Worm (Caenorhabditis elegans): Measurements from ENCODE around the gene Y69H2.10.

Y69H2.10 gene

ce11 chrV:18725858-18726257 lies 55.7 kb downstream of the Y69H2.10 start (continued):
- TF ChIP-seq elt-3 (tag; optimal IDR thresholded peaks at IDR 0.05) = no peak
- TF ChIP-seq C04F5.9 (tag; optimal IDR thresholded peaks at IDR 0.05) = no peak
- no peak for TF ChIP-seq fos-1 (tag; optimal IDR thresholded peaks at IDR 0.05)
- TF ChIP-seq fkh-10 (GFP tag; optimal IDR thresholded peaks at IDR 0.05) = peak; percentile 23
- TF ChIP-seq nhr-84 (tag; optimal IDR thresholded peaks at IDR 0.05) = no peak
- no peak for TF ChIP-seq nhr-11 (tag; optimal IDR thresholded peaks at IDR 0.05)
- no peak for TF ChIP-seq nhr-85 (tag)
- no peak for TF ChIP-seq mdl-1 (tag; optimal IDR thresholded peaks at IDR 0.05)
- no peak for TF ChIP-seq snpc-4 (tag; optimal IDR thresholded peaks at IDR 0.05)
- no peak for TF ChIP-seq egl-13 (tag; optimal IDR thresholded peaks at IDR 0.05)
- no peak for TF ChIP-seq unc-30 (tag; optimal IDR thresholded peaks at IDR 0.05)
- peak in 1 of 3 experiments; percentile 44 for TF ChIP-seq ceh-82 (tag; optimal IDR thresholded peaks at IDR 0.05)
- no peak for TF ChIP-seq pax-3 (tag; optimal IDR thresholded peaks at IDR 0.05)
- TF ChIP-seq unc-98 (GFP tag; IDR thresholded peaks at IDR 0.05) = no peak
- TF ChIP-seq unc-86 (tag; optimal IDR thresholded peaks at IDR 0.05) = peak; percentile 14

- no peak for TF ChIP-seq aly-2 (tag; optimal IDR thresholded peaks at IDR 0.05)
Observed at ce11 chrV:18729324-18729924, 59.3 kb downstream of the Y69H2.10 start, which contains the start of gene asp-19. Gene asp-19, minus strand, starts transcription at chrV:18729374.

- TF ChIP-seq nhr-28 (tag; optimal IDR thresholded peaks at IDR 0.05) = no peak
- no peak for TF ChIP-seq ceh-82 (tag; optimal IDR thresholded peaks at IDR 0.05)
- TF ChIP-seq efl-1 (optimal IDR thresholded peaks at IDR 0.05) = no peak
- no peak for TF ChIP-seq efl-1 (GFP tag; optimal IDR thresholded peaks at IDR 0.05 in 1 of 2)
- TF ChIP-seq lin-13 (GFP tag; optimal IDR thresholded peaks at IDR 0.05) = no peak
- no peak for TF ChIP-seq snu-23 (GFP tag; optimal IDR thresholded peaks at IDR 0.05)
- TF ChIP-seq snpc-4 (tag; optimal IDR thresholded peaks at IDR 0.05) = no peak
- TF ChIP-seq vab-15 (tag; optimal IDR thresholded peaks at IDR 0.05) = no peak
- no peak for TF ChIP-seq nhr-47 (tag; optimal IDR thresholded peaks at IDR 0.05)
- no peak for TF ChIP-seq elt-3 (tag; optimal IDR thresholded peaks at IDR 0.05)
- no peak for TF ChIP-seq F16B12.6 (tag; optimal IDR thresholded peaks at IDR 0.05)
- no peak for TF ChIP-seq irx-1 (tag; optimal IDR thresholded peaks at IDR 0.05)
- no peak for TF ChIP-seq lin-35 (GFP tag; optimal IDR thresholded peaks at IDR 0.05)
- TF ChIP-seq Y116A8C.19 (tag; optimal IDR thresholded peaks at IDR 0.05; ENCODE audit: borderline replicate concordance) = no peak
- no peak for TF ChIP-seq xbp-1 (tag; optimal IDR thresholded peaks at IDR 0.05)
- TF ChIP-seq ama-1 (optimal IDR thresholded peaks at IDR 0.05) = no peak
Observed at ce11 chrV:18731579-18732041, 61.5 kb downstream of the Y69H2.10 start, which contains the start of the genes asp-18 and scl-19. Gene asp-18, minus strand, starts transcription at chrV:18731679. Gene scl-19, plus strand, starts transcription at chrV:18731991.

ce11 chrV:18733942-18734341 lies 63.8 kb downstream of the Y69H2.10 start:
- no peak for TF ChIP-seq ceh-88 (GFP tag; IDR thresholded peaks at IDR 0.05)
- TF ChIP-seq nhr-77 (tag; optimal IDR thresholded peaks at IDR 0.05) = no peak
- no peak for TF ChIP-seq skn-1 (tag; optimal IDR thresholded peaks at IDR 0.05)
- no peak for TF ChIP-seq ceh-8 (GFP tag; optimal IDR thresholded peaks at IDR 0.05)
- no peak for TF ChIP-seq C16A3.4 (tag; optimal IDR thresholded peaks at IDR 0.05)

Data from whole organism, L1 larva.